Worm (Caenorhabditis elegans) whole organism, L1 larva: ENCODE data around the gene T14G11.1.

ENCODE experiments used
- ceh-90 ChIP-seq: sonication (generic microtip); optimal IDR thresholded peaks from 2 replicates; lab custom pipeline; 2016; ENCODE audit warnings: missing genetic modification characterization, missing compliant biosample characterization
- pqm-1 ChIP-seq: sonication (generic microtip); optimal IDR thresholded peaks from 3 replicates; lab custom pipeline; 2017; ENCODE audit warnings: missing biosample characterization, missing genetic modification characterization

DNA sequence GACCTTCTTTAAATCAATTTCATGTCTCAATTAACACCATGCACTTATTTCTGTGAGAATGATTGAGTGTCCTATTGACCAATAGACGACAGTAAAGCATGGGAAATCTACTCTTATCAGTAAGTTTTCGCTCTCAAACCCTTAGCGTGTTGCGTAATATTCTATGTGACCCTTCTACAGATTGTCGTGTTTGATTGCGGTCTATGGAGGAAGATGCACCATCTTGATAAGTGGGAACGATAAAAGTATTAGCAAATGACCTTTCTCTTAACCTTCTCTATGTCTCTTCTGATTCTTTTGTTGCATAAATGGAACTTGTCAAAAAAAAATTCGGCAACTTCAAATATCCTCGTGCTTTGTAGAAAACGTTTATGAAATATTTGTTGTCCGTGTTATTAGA lies 15.1 kb downstream of the T14G11.1 start:
- TF ChIP-seq ceh-90 (tag; lab: Kevin White, UChicago) (no peak), pqm-1 (tag; lab: Kevin White, UChicago) (no peak)
